Fruit fly (Drosophila melanogaster) whole organism, adult: ENCODE measurements around the gene CG34248.

Source experiments
- CG5204 ChIP-seq: fragments of 200-800 bp; sonication (Bioruptor generic); optimal IDR thresholded peaks from 2 replicates; lab custom pipeline; 2016; ENCODE audit warnings: missing biosample characterization, missing genetic modification characterization
- Clk ChIP-seq: fragments of 200-800 bp; sonication (Bioruptor generic); optimal IDR thresholded peaks from 2 replicates; lab custom pipeline; 2017; ENCODE audit warnings: missing biosample characterization, missing genetic modification characterization
- Mnt ChIP-seq: fragments of 200-800 bp; sonication (Bioruptor generic); optimal IDR thresholded peaks from 2 replicates; lab custom pipeline; 2016; ENCODE audit warnings: missing biosample characterization, mild to moderate bottlenecking, missing genetic modification characterization
- ovo ChIP-seq: fragments of 200-800 bp; sonication (Bioruptor generic); optimal IDR thresholded peaks from 2 replicates; lab custom pipeline; 2016; ENCODE audit warnings: missing biosample characterization, missing genetic modification characterization
- toe ChIP-seq: fragments of 200-800 bp; sonication (Bioruptor generic); optimal IDR thresholded peaks from 2 replicates; lab custom pipeline; 2016; ENCODE audit warnings: missing biosample characterization, missing genetic modification characterization

DNA sequence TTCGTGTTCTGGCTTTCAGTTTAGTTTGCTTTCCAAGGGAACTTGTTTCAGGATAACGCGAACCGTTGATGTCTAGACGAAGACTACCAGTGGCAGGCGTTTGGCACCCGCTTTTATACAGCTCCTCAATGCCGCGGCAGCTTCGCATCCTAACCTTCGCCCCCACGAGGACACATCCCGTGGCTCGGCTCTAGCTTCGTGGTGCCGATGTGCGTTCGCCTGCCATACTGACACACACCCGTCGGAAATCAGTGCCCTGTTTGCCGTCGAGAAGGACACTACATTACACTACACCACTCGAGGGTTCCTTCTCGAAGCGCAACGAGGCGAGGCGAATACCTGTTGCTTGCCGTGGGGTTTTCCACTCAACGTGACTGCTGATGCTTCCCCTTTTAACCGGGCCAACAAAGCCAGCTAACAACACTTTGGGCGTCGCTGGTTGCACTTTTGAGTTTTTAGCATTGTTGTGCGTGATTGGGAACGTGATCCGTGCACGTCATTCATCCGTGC is 13.5 kb downstream of the CG34248 start, which contains the start of gene CG13054:
- TF ChIP-seq toe (no peak), Clk (GFP tag; lab: Kevin White, UChicago) (no peak), ovo (GFP tag; lab: Kevin White, UChicago) (no peak), CG5204 (no peak), Mnt (GFP tag; lab: Kevin White, UChicago) (no peak)
